Worm (Caenorhabditis elegans) whole organism, young adult: ENCODE data around the gene F54D5.5.
"Not testable (repeated sequence)": the region's sequence is repeated elsewhere in the genome, so short reads cannot be mapped to it uniquely, and the experiment has no call there.

ENCODE experiments used
- B0035.1 ChIP-seq: sonication (generic microtip); optimal IDR thresholded peaks from 2 replicates; lab custom pipeline; 2016; ENCODE audit warnings: missing genetic modification characterization, mild to moderate bottlenecking, missing compliant biosample characterization, missing genotype, missing genetic modification reagents
- C06A6.2 ChIP-seq: fragments of 200-800 bp; sonication (Bioruptor generic); conservative IDR thresholded peaks from 2 replicates; pipeline ENCODE4 v1.3.6; 2022; ENCODE audit warnings: missing genetic modification characterization, missing compliant biosample characterization
- D2030.7 ChIP-seq: fragments of 200-800 bp; sonication (Bioruptor generic); IDR thresholded peaks from 2 replicates; pipeline ENCODE4 v1.3.6; 2022; ENCODE audit warnings: missing genetic modification reagents, missing genetic modification characterization, missing compliant biosample characterization
- F10E7.11 ChIP-seq: sonication (generic microtip); optimal IDR thresholded peaks from 2 replicates; lab custom pipeline; 2017; ENCODE audit warnings: mild to moderate bottlenecking, missing genetic modification characterization, moderate library complexity, missing compliant biosample characterization
- F49E8.2 ChIP-seq: sonication (generic microtip); optimal IDR thresholded peaks from 3 replicates; lab custom pipeline; 2017; ENCODE audit warnings: missing genetic modification characterization, mild to moderate bottlenecking, missing compliant biosample characterization, antibody characterized with exemption, moderate library complexity; ENCODE audit not compliant: insufficient read depth
- F52B5.7 ChIP-seq: sonication (generic microtip); optimal IDR thresholded peaks from 2 replicates; lab custom pipeline; 2016; ENCODE audit warnings: mild to moderate bottlenecking, missing genetic modification characterization, missing compliant biosample characterization
- F55B11.4 ChIP-seq: sonication (generic microtip); optimal IDR thresholded peaks from 2 replicates; lab custom pipeline; 2016; ENCODE audit warnings: missing compliant biosample characterization, missing genetic modification characterization, borderline replicate concordance; ENCODE audit not compliant: insufficient read depth
- F57A8.1 ChIP-seq: fragments of 200-800 bp; sonication (Bioruptor generic); optimal IDR thresholded peaks from 2 replicates; lab custom pipeline; 2018; ENCODE audit warnings: mild to moderate bottlenecking, missing genetic modification characterization, moderate library complexity, missing compliant biosample characterization
- K12H6.12 ChIP-seq: fragments of 200-800 bp; sonication (Bioruptor generic); optimal IDR thresholded peaks from 2 replicates; lab custom pipeline; 2018; ENCODE audit warnings: mild to moderate bottlenecking, missing genetic modification characterization, missing compliant biosample characterization
- T26A5.8 ChIP-seq: sonication (generic microtip); optimal IDR thresholded peaks from 2 replicates; lab custom pipeline; 2016; ENCODE audit warnings: missing genetic modification characterization, missing compliant biosample characterization
- akir-1 ChIP-seq: fragments of 200-800 bp; sonication (Bioruptor generic); optimal IDR thresholded peaks from 2 replicates; lab custom pipeline; 2018; ENCODE audit warnings: mild to moderate bottlenecking, missing genetic modification characterization, moderate library complexity, missing compliant biosample characterization
- ama-1 ChIP-seq, 3 experiments: fragments of 150-350 bp in 1 of 3; sonication (generic microtip) in 2 of 3; optimal IDR thresholded peaks; 2 replicates each; lab custom pipeline; 2014 to 2018; ENCODE audit warnings: missing biosample characterization in 2 of 3, missing genetic modification characterization in 2 of 3, missing genetic modification reagents in 2 of 3
- aptf-3 ChIP-seq: fragments of 200-800 bp; sonication (Bioruptor generic); IDR thresholded peaks from 2 replicates; pipeline ENCODE4 v1.3.6; 2022; ENCODE audit warnings: missing genetic modification characterization, missing compliant biosample characterization
- atf-7 ChIP-seq: sonication (generic microtip); optimal IDR thresholded peaks from 2 replicates; lab custom pipeline; 2017; ENCODE audit warnings: mild to moderate bottlenecking, missing genetic modification characterization, missing compliant biosample characterization
- athp-1 ChIP-seq: sonication (generic microtip); optimal IDR thresholded peaks from 2 replicates; lab custom pipeline; 2017; ENCODE audit warnings: mild to moderate bottlenecking, missing genetic modification characterization, missing compliant biosample characterization
- attf-5 ChIP-seq: fragments of 200-800 bp; sonication (Bioruptor generic); optimal IDR thresholded peaks from 2 replicates; lab custom pipeline; 2018; ENCODE audit warnings: mild to moderate bottlenecking, missing genetic modification characterization, missing compliant biosample characterization
- bed-2 ChIP-seq: fragments of 200-800 bp; sonication (Bioruptor generic); IDR thresholded peaks from 2 replicates; pipeline ENCODE4 v1.3.6; 2022; ENCODE audit warnings: missing genetic modification reagents, missing genetic modification characterization, missing compliant biosample characterization
- ccch-3 ChIP-seq: fragments of 200-800 bp; sonication (Bioruptor generic); optimal IDR thresholded peaks from 2 replicates; lab custom pipeline; 2018; ENCODE audit warnings: mild to moderate bottlenecking, missing genetic modification characterization, missing compliant biosample characterization
- cebp-1 ChIP-seq, 2 experiments: fragments of 200-800 bp in 1 of 2; sonication (Bioruptor generic) in 1 of 2; sonication (generic microtip) in 1 of 2; IDR thresholded peaks in 1 of 2; optimal IDR thresholded peaks in 1 of 2; 2 replicates each; pipeline versions ENCODE4 v1.3.6 to Lab custom; 2017 to 2022; ENCODE audit warnings: missing compliant biosample characterization in 2 of 2, missing genetic modification characterization in 2 of 2, mild to moderate bottlenecking in 1 of 2, missing genetic modification reagents in 1 of 2, moderate library complexity in 1 of 2
- ceh-100 ChIP-seq: fragments of 200-800 bp; sonication (Bioruptor generic); IDR thresholded peaks from 2 replicates; pipeline ENCODE4 v1.3.6; 2022; ENCODE audit warnings: missing genetic modification reagents, missing genetic modification characterization, missing compliant biosample characterization
- die-1 ChIP-seq: sonication (generic microtip); optimal IDR thresholded peaks from 2 replicates; lab custom pipeline; 2016; ENCODE audit warnings: missing genotype, mild to moderate bottlenecking, missing genetic modification characterization, missing compliant biosample characterization
- dpl-1 ChIP-seq: fragments of 150-350 bp; optimal IDR thresholded peaks from 2 replicates; lab custom pipeline; 2014; ENCODE audit warnings: missing biosample characterization, missing genetic modification reagents, missing genetic modification characterization
- efl-1 ChIP-seq: fragments of 150-350 bp; optimal IDR thresholded peaks from 2 replicates; lab custom pipeline; 2014; ENCODE audit warnings: missing biosample characterization, missing genetic modification reagents, missing genetic modification characterization
- egl-18 ChIP-seq: fragments of 200-800 bp; sonication (Bioruptor generic); IDR thresholded peaks from 2 replicates; pipeline ENCODE4 v1.3.6; 2022; ENCODE audit warnings: missing genetic modification reagents, missing genetic modification characterization, missing compliant biosample characterization
- egl-44 ChIP-seq: fragments of 200-800 bp; sonication (Bioruptor generic); IDR thresholded peaks from 2 replicates; pipeline ENCODE4 v1.3.6; 2022; ENCODE audit warnings: missing genetic modification reagents, missing genetic modification characterization, missing compliant biosample characterization
- hlh-26 ChIP-seq: fragments of 200-800 bp; sonication (Bioruptor generic); conservative IDR thresholded peaks from 2 replicates; pipeline ENCODE4 v1.3.6; 2022; ENCODE audit warnings: missing genetic modification reagents, missing genetic modification characterization, missing compliant biosample characterization
- hmg-1.2 ChIP-seq: fragments of 200-800 bp; sonication (Bioruptor generic); IDR thresholded peaks from 2 replicates; pipeline ENCODE4 v1.3.6; 2022; ENCODE audit warnings: missing genetic modification reagents, missing genetic modification characterization, missing compliant biosample characterization
- lag-1 ChIP-seq: fragments of 200-800 bp; sonication (Bioruptor generic); IDR thresholded peaks from 2 replicates; pipeline ENCODE4 v1.3.6; 2022; ENCODE audit warnings: missing genetic modification reagents, missing genetic modification characterization, missing compliant biosample characterization
- lin-40 ChIP-seq: sonication (generic microtip); optimal IDR thresholded peaks from 2 replicates; lab custom pipeline; 2016; ENCODE audit warnings: missing genetic modification characterization, mild to moderate bottlenecking, missing compliant biosample characterization, missing genotype, missing genetic modification reagents
- madf-8 ChIP-seq: fragments of 200-800 bp; sonication (Bioruptor generic); conservative IDR thresholded peaks from 2 replicates; pipeline ENCODE4 v1.3.6; 2022; ENCODE audit warnings: missing genetic modification reagents, missing genetic modification characterization, missing compliant biosample characterization
- mel-28 ChIP-seq: sonication (generic microtip); optimal IDR thresholded peaks from 2 replicates; lab custom pipeline; 2016; ENCODE audit warnings: borderline replicate concordance, mild to moderate bottlenecking, missing genetic modification characterization, missing compliant biosample characterization
- mes-4 ChIP-seq: sonication (generic microtip); optimal IDR thresholded peaks from 2 replicates; lab custom pipeline; 2016; ENCODE audit warnings: missing genotype, missing genetic modification characterization, missing compliant biosample characterization
- nfya-1 ChIP-seq: sonication (generic microtip); optimal IDR thresholded peaks from 2 replicates; lab custom pipeline; 2017; ENCODE audit warnings: antibody characterized with exemption, missing compliant biosample characterization, missing genetic modification characterization, borderline replicate concordance; ENCODE audit not compliant: insufficient read depth
- nfyb-1 ChIP-seq: fragments of 200-800 bp; sonication (Bioruptor generic); IDR thresholded peaks from 2 replicates; pipeline ENCODE4 v1.3.6; 2022; ENCODE audit warnings: missing genetic modification reagents, missing genetic modification characterization, missing compliant biosample characterization
- rcor-1 ChIP-seq: fragments of 200-800 bp; sonication (Bioruptor generic); IDR thresholded peaks from 2 replicates; pipeline ENCODE4 v1.3.6; 2022; ENCODE audit warnings: missing genetic modification reagents, missing genetic modification characterization, missing compliant biosample characterization
- rec-8 ChIP-seq, 2 experiments: sonication (generic microtip); optimal IDR thresholded peaks; 2 replicates each; lab custom pipeline; 2016; ENCODE audit warnings: mild to moderate bottlenecking in 2 of 2, missing genetic modification characterization in 2 of 2, missing genetic modification reagents in 2 of 2, missing genotype in 2 of 2, missing biosample characterization in 1 of 2, missing compliant biosample characterization in 1 of 2, moderate library complexity in 1 of 2
- repo-1 ChIP-seq: sonication (generic microtip); optimal IDR thresholded peaks from 2 replicates; lab custom pipeline; 2017; ENCODE audit warnings: mild to moderate bottlenecking, missing genetic modification characterization, missing compliant biosample characterization
- snpc-4 ChIP-seq, 5 experiments: fragments of 150-350 bp in 1 of 5; sonication (generic microtip) in 4 of 5; optimal IDR thresholded peaks; 2 replicates each; lab custom pipeline; 2014 to 2018; ENCODE audit warnings: missing genetic modification characterization in 5 of 5, missing biosample characterization in 3 of 5, antibody characterized with exemption in 2 of 5, mild to moderate bottlenecking in 2 of 5, missing compliant biosample characterization in 2 of 5, missing genotype in 2 of 5, moderate library complexity in 2 of 5, missing genetic modification reagents in 1 of 5
- sptf-2 ChIP-seq: fragments of 200-800 bp; sonication (Bioruptor generic); optimal IDR thresholded peaks from 2 replicates; lab custom pipeline; 2018; ENCODE audit warnings: mild to moderate bottlenecking, missing genetic modification characterization, missing compliant biosample characterization
- unc-130 ChIP-seq: sonication (generic microtip); optimal IDR thresholded peaks from 2 replicates; lab custom pipeline; 2016; ENCODE audit warnings: missing genetic modification reagents, missing genetic modification characterization, missing compliant biosample characterization
- zim-3 ChIP-seq: sonication (generic microtip); optimal IDR thresholded peaks from 2 replicates; lab custom pipeline; 2017; ENCODE audit warnings: mild to moderate bottlenecking, missing genetic modification characterization, moderate library complexity, missing compliant biosample characterization
- ztf-18 ChIP-seq: sonication (generic microtip); optimal IDR thresholded peaks from 2 replicates; lab custom pipeline; 2016; ENCODE audit warnings: missing genotype, mild to moderate bottlenecking, missing genetic modification characterization, missing compliant biosample characterization
- ztf-22 ChIP-seq: fragments of 200-800 bp; sonication (Bioruptor generic); optimal IDR thresholded peaks from 2 replicates; lab custom pipeline; 2018; ENCODE audit warnings: mild to moderate bottlenecking, missing genetic modification characterization, moderate library complexity, missing compliant biosample characterization
- ztf-25 ChIP-seq: fragments of 200-800 bp; sonication (Bioruptor generic); IDR thresholded peaks from 2 replicates; pipeline ENCODE4 v1.3.6; 2022; ENCODE audit warnings: missing genetic modification reagents, missing genetic modification characterization, missing compliant biosample characterization

The F54D5.5 gene

ce11 chrII:11551981-11552380 lies 14.8 kb downstream of the F54D5.5 start, which contains the start of gene dhgd-1:
TSS of gene dhgd-1 (minus strand) at chrII:11552081.
- TF ChIP-seq C06A6.2; ccch-3 (GFP tag; lab: Kevin White, UChicago); snpc-4 (GFP tag; optimal IDR thresholded peaks at IDR 0.05; lab: Kevin White, UChicago); snpc-4 (tag; optimal IDR thresholded peaks at IDR 0.05; lab: Kevin White, UChicago): not testable (repeated sequence)

DNA sequence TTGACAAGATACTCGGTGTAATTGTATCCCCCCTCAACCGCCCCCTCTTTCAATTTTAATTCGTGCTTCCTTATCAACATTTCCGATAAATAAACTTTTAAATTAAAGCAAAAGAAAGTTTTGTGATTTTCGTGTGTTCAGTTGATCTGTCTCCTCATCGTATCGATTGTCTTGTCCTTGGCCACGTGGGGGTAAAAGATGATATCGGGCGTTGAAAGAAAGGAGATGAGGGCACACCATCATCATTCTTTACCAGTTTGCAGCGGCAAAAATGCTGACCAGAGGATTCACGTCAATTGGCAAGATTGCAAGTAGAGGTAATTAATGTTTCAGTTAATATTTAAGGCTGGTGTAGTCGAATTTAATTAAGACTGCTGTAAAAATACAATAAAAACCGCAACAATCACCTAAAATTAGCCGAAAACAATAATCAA lies 19.5 kb downstream of the F54D5.5 start, which contains the start of gene F54D5.7:
Gene F54D5.7, plus strand, starts transcription at position 264 of the 434 bp plus-strand sequence.
- TF ChIP-seq zim-3 (tag; lab: Kevin White, UChicago) (peak; percentile 34), hmg-1.2 (peak; percentile 33; the same call in 1 of the 2 replicates), dpl-1 (no peak), C06A6.2 (0 out of 2 replicates have a peak, but pooled peaks have one; percentile 51), hlh-26 (GFP tag; lab: Robert Waterston, UW) (no peak), efl-1 (GFP tag; lab: Kevin White, UChicago) (no peak), egl-18 (no peak), F52B5.7 (tag; lab: Kevin White, UChicago) (peak; percentile 25), ztf-18 (tag; lab: Kevin White, UChicago) (peak; percentile 57), K12H6.12 (tag; lab: Kevin White, UChicago) (peak; percentile 42), lin-40 (tag; lab: Kevin White, UChicago) (peak; percentile 21), attf-5 (GFP tag; lab: Kevin White, UChicago) (peak; percentile 75), athp-1 (tag; lab: Kevin White, UChicago) (peak; percentile 75), B0035.1 (tag; lab: Kevin White, UChicago) (peak; percentile 62), F49E8.2 (tag; lab: Kevin White, UChicago) (peak; percentile 52), rcor-1 (GFP tag; lab: Robert Waterston, UW) (peak; percentile 74), nfya-1 (no peak), F57A8.1 (GFP tag; lab: Kevin White, UChicago) (no peak), D2030.7 (GFP tag; lab: Robert Waterston, UW) (no peak), ztf-25 (GFP tag; lab: Robert Waterston, UW) (no peak), F10E7.11 (peak; percentile 39), repo-1 (tag; lab: Kevin White, UChicago) (peak; percentile 81), unc-130 (GFP tag; lab: Kevin White, UChicago) (no peak), ccch-3 (GFP tag; lab: Kevin White, UChicago) (no peak), ceh-100 (GFP tag; lab: Robert Waterston, UW) (peak; percentile 49), sptf-2 (GFP tag; lab: Kevin White, UChicago) (no peak), lag-1 (no peak), mel-28 (tag; lab: Kevin White, UChicago) (peak; percentile 26), atf-7 (tag; lab: Kevin White, UChicago) (peak; percentile 59), cebp-1 (GFP tag; IDR thresholded peaks at IDR 0.05; lab: Robert Waterston, UW) (peak; percentile 15; the same call in 1 of the 2 replicates), cebp-1 (tag; optimal IDR thresholded peaks at IDR 0.05; lab: Kevin White, UChicago) (peak; percentile 73), ztf-22 (GFP tag; lab: Kevin White, UChicago) (no peak), T26A5.8 (tag; lab: Kevin White, UChicago) (no peak), aptf-3 (GFP tag; lab: Robert Waterston, UW) (no peak), bed-2 (GFP tag; lab: Robert Waterston, UW) (no peak), egl-44 (GFP tag; lab: Robert Waterston, UW) (no peak), rec-8 (tag; optimal IDR thresholded peaks at IDR 0.05; lab: Kevin White, UChicago) (no peak), nfyb-1 (GFP tag; lab: Robert Waterston, UW) (peak; percentile 84; the same call in 1 of the 2 replicates), F55B11.4 (tag; lab: Kevin White, UChicago) (no peak), die-1 (tag; lab: Kevin White, UChicago) (peak; percentile 50), madf-8 (GFP tag; lab: Robert Waterston, UW) (no peak), mes-4 (tag; lab: Kevin White, UChicago) (no peak), akir-1 (no peak), ama-1 (optimal IDR thresholded peaks at IDR 0.05; lab: Kevin White, UChicago) (peak; percentile 98), ama-1 (GFP tag; optimal IDR thresholded peaks at IDR 0.05; lab: Kevin White, UChicago) (no peak)
